Fruit fly (Drosophila melanogaster) whole organism: ENCODE results near the gene Acp63F.

Source experiments
- Dll ChIP-seq: fragments of >200 bp; optimal IDR thresholded peaks from 2 replicates; lab custom pipeline; 2017
- pan ChIP-seq: fragments of >200 bp; optimal IDR thresholded peaks from 2 replicates; lab custom pipeline; 2017
- usp ChIP-seq: fragments of >200 bp; optimal IDR thresholded peaks from 2 replicates; lab custom pipeline; 2017; ENCODE audit warnings: missing biosample characterization, missing genetic modification characterization, mixed read lengths

DNA sequence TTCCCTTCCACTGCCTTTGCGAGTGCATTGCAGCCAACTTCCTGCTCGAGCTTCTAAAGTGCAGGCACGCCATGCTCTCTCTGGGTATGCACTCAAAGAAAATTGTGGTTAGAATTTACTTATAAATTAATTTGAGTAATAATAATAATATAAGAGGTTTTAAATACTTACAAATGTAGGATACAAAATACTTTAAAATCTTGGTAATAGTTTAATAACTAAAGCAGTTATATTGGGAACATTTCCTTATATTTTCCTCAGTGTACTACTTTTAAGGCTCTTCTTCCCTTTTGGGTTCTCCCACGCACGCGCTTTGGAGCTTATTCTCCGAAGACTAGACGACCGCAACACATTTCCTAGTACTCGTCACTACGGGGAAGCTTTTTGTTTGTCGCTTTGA is 10.4 kb upstream of the Acp63F start:
- no peak for TF ChIP-seq Dll (lab: Kevin White, UChicago)
- no peak for TF ChIP-seq usp (GFP tag; lab: Kevin White, UChicago)
- no peak for TF ChIP-seq pan (lab: Kevin White, UChicago)
